Fruit fly (Drosophila melanogaster) whole organism, embryonic: Measurements from ENCODE around the gene CG3655.

ENCODE experiments used
- CG1024 ChIP-seq: fragments of 200-800 bp; sonication (Bioruptor generic); IDR thresholded peaks from 2 replicates; pipeline ENCODE4 v1.3.6; 2022; ENCODE audit warnings: missing biosample characterization, missing genetic modification characterization
- CG10274 ChIP-seq: fragments of 200-800 bp; sonication (Bioruptor generic); optimal IDR thresholded peaks from 3 replicates; lab custom pipeline; 2017; ENCODE audit warnings: missing biosample characterization, mild to moderate bottlenecking, missing genetic modification characterization
- CG10366 ChIP-seq: fragments of 200-800 bp; sonication (Bioruptor generic); IDR thresholded peaks from 2 replicates; pipeline ENCODE4 v1.3.6; 2022; ENCODE audit warnings: missing biosample characterization, missing genetic modification characterization
- CG11093 ChIP-seq: fragments of 200-800 bp; sonication (Bioruptor generic); IDR thresholded peaks from 3 replicates; pipeline ENCODE4 v1.3.6; 2022; ENCODE audit warnings: missing biosample characterization, missing genetic modification characterization
- CG12071 ChIP-seq: fragments of 200-800 bp; sonication (Bioruptor generic); optimal IDR thresholded peaks from 3 replicates; lab custom pipeline; 2018; ENCODE audit warnings: missing biosample characterization, mild to moderate bottlenecking, missing genetic modification characterization
- CG12236 ChIP-seq: fragments of 200-800 bp; sonication (Bioruptor generic); optimal IDR thresholded peaks from 2 replicates; lab custom pipeline; 2016; ENCODE audit warnings: missing biosample characterization, missing genetic modification characterization
- CG12659 ChIP-seq: fragments of 200-800 bp; sonication (Bioruptor generic); optimal IDR thresholded peaks from 3 replicates; lab custom pipeline; 2017; ENCODE audit warnings: mild to moderate bottlenecking, missing biosample characterization, missing genetic modification reagents, missing genetic modification characterization
- CG13624 ChIP-seq: fragments of 200-800 bp; sonication (Bioruptor generic); optimal IDR thresholded peaks from 2 replicates; lab custom pipeline; 2016; ENCODE audit warnings: missing biosample characterization, missing genetic modification characterization
- CG14710 ChIP-seq: fragments of 200-800 bp; sonication (Bioruptor generic); optimal IDR thresholded peaks from 3 replicates; lab custom pipeline; 2019; ENCODE audit warnings: missing biosample characterization, mild to moderate bottlenecking, missing genetic modification characterization, moderate library complexity
- CG14860 ChIP-seq: fragments of 200-800 bp; sonication (Bioruptor generic); IDR thresholded peaks from 3 replicates; pipeline ENCODE4 v1.3.6; 2022; ENCODE audit warnings: missing biosample characterization, missing genetic modification characterization; ENCODE audit not compliant: partially characterized antibody
- CG15696 ChIP-seq: fragments of 200-800 bp; sonication (Bioruptor generic); optimal IDR thresholded peaks from 2 replicates; lab custom pipeline; 2019; ENCODE audit warnings: missing biosample characterization, mild to moderate bottlenecking, missing genetic modification characterization, moderate library complexity
- CG1647 ChIP-seq: fragments of 200-800 bp; sonication (Bioruptor generic); optimal IDR thresholded peaks from 3 replicates; lab custom pipeline; 2016; ENCODE audit warnings: missing biosample characterization, missing genetic modification characterization
- CG16815 ChIP-seq: fragments of 200-800 bp; sonication (Bioruptor generic); optimal IDR thresholded peaks from 3 replicates; lab custom pipeline; 2017; ENCODE audit warnings: missing biosample characterization, mild to moderate bottlenecking, missing genetic modification characterization
- CG17912 ChIP-seq: fragments of 200-800 bp; sonication (Bioruptor generic); optimal IDR thresholded peaks from 2 replicates; lab custom pipeline; 2018; ENCODE audit warnings: missing biosample characterization, mild to moderate bottlenecking, missing genetic modification characterization
- CG18011 ChIP-seq: fragments of 200-800 bp; sonication (Bioruptor generic); optimal IDR thresholded peaks from 2 replicates; lab custom pipeline; 2017; ENCODE audit warnings: missing biosample characterization, missing genetic modification characterization, mild to moderate bottlenecking, moderate library complexity, missing genotype
- CG2202 ChIP-seq: fragments of 200-800 bp; sonication (Bioruptor generic); optimal IDR thresholded peaks from 2 replicates; lab custom pipeline; 2018; ENCODE audit warnings: missing biosample characterization, mild to moderate bottlenecking, missing genetic modification characterization
- CG3065 ChIP-seq: fragments of 200-800 bp; sonication (Bioruptor generic); optimal IDR thresholded peaks from 2 replicates; lab custom pipeline; 2016; ENCODE audit warnings: missing biosample characterization, missing genetic modification characterization
- CG31365 ChIP-seq: fragments of 200-800 bp; sonication (Bioruptor generic); optimal IDR thresholded peaks from 2 replicates; lab custom pipeline; 2018; ENCODE audit warnings: missing biosample characterization, mild to moderate bottlenecking, missing genetic modification characterization
- CG34376 ChIP-seq: fragments of 200-800 bp; sonication (Bioruptor generic); optimal IDR thresholded peaks from 2 replicates; lab custom pipeline; 2018; ENCODE audit warnings: missing biosample characterization, mild to moderate bottlenecking, missing genetic modification characterization
- CG34422 ChIP-seq: fragments of 200-800 bp; sonication (Bioruptor generic); IDR thresholded peaks from 3 replicates; pipeline ENCODE4 v1.3.6; 2022; ENCODE audit warnings: missing biosample characterization, missing genetic modification characterization
- CG4730 ChIP-seq: fragments of 200-800 bp; sonication (Bioruptor generic); IDR thresholded peaks from 2 replicates; pipeline ENCODE4 v1.3.6; 2022; ENCODE audit warnings: missing biosample characterization, missing genetic modification characterization
- CG6272 ChIP-seq: fragments of 200-800 bp; sonication (Bioruptor generic); IDR thresholded peaks from 2 replicates; pipeline ENCODE4 v1.3.6; 2022; ENCODE audit warnings: missing biosample characterization, missing genetic modification characterization
- CG6689 ChIP-seq: fragments of 200-800 bp; sonication (Bioruptor generic); IDR thresholded peaks from 2 replicates; pipeline ENCODE4 v1.3.6; 2022; ENCODE audit warnings: missing biosample characterization, missing genetic modification characterization
- CG6854 ChIP-seq: fragments of 200-800 bp; sonication (Bioruptor generic); optimal IDR thresholded peaks from 3 replicates; lab custom pipeline; 2017; ENCODE audit warnings: missing biosample characterization, mild to moderate bottlenecking, missing genetic modification characterization
- CG7786 ChIP-seq: fragments of 200-800 bp; sonication (Bioruptor generic); optimal IDR thresholded peaks from 2 replicates; lab custom pipeline; 2016; ENCODE audit warnings: missing biosample characterization, missing genetic modification characterization
- CG8359 ChIP-seq: fragments of 200-800 bp; sonication (Bioruptor generic); optimal IDR thresholded peaks from 2 replicates; lab custom pipeline; 2017; ENCODE audit warnings: missing biosample characterization, mild to moderate bottlenecking, missing genetic modification characterization, borderline replicate concordance
- CG9876 ChIP-seq: fragments of 200-800 bp; sonication (Bioruptor generic); optimal IDR thresholded peaks from 2 replicates; lab custom pipeline; 2016; ENCODE audit warnings: missing biosample characterization, missing genetic modification characterization
- D ChIP-seq, 2 experiments: fragments of 200-800 bp in 1 of 2; fragments of >200 bp in 1 of 2; sonication (Bioruptor generic) in 1 of 2; optimal IDR thresholded peaks; 2 replicates in 1 of 2; 3 replicates in 1 of 2; lab custom pipeline; 2017; ENCODE audit warnings: mild to moderate bottlenecking in 1 of 2, missing biosample characterization in 1 of 2, missing genetic modification characterization in 1 of 2, missing genetic modification reagents in 1 of 2
- Dek ChIP-seq: fragments of 200-800 bp; sonication (Bioruptor generic); optimal IDR thresholded peaks from 3 replicates; lab custom pipeline; 2019; ENCODE audit warnings: missing biosample characterization, mild to moderate bottlenecking, missing genetic modification characterization, moderate library complexity
- Hey ChIP-seq: fragments of 200-800 bp; sonication (Bioruptor generic); optimal IDR thresholded peaks from 3 replicates; lab custom pipeline; 2018; ENCODE audit warnings: missing biosample characterization, mild to moderate bottlenecking, missing genetic modification characterization
- MTF-1 ChIP-seq: fragments of 200-800 bp; sonication (Bioruptor generic); optimal IDR thresholded peaks from 2 replicates; lab custom pipeline; 2018; ENCODE audit warnings: missing biosample characterization, mild to moderate bottlenecking, missing genetic modification characterization, borderline replicate concordance
- Meics ChIP-seq: fragments of 200-800 bp; sonication (Bioruptor generic); optimal IDR thresholded peaks from 2 replicates; lab custom pipeline; 2017; ENCODE audit warnings: missing biosample characterization, mild to moderate bottlenecking, missing genetic modification characterization
- Sox102F ChIP-seq: fragments of 200-800 bp; sonication (Bioruptor generic); optimal IDR thresholded peaks from 2 replicates; lab custom pipeline; 2018; ENCODE audit warnings: missing biosample characterization, mild to moderate bottlenecking, missing genetic modification characterization, moderate library complexity
- Ssrp ChIP-seq: fragments of 200-800 bp; sonication (Bioruptor generic); optimal IDR thresholded peaks from 2 replicates; lab custom pipeline; 2018; ENCODE audit warnings: missing biosample characterization, mild to moderate bottlenecking, missing genetic modification characterization, moderate library complexity
- corto ChIP-seq: fragments of 200-800 bp; sonication (Bioruptor generic); optimal IDR thresholded peaks from 2 replicates; lab custom pipeline; 2016; ENCODE audit warnings: missing biosample characterization, mild to moderate bottlenecking, missing genetic modification characterization, moderate library complexity
- grn ChIP-seq: fragments of 200-800 bp; sonication (Bioruptor generic); optimal IDR thresholded peaks from 3 replicates; lab custom pipeline; 2017; ENCODE audit warnings: missing biosample characterization, missing genetic modification characterization
- jigr1 ChIP-seq: fragments of 200-800 bp; sonication (Bioruptor generic); IDR thresholded peaks from 3 replicates; pipeline ENCODE4 v1.3.6; 2022; ENCODE audit warnings: missing biosample characterization, missing genetic modification characterization
- knrl ChIP-seq: fragments of 200-800 bp; sonication (Bioruptor generic); IDR thresholded peaks from 3 replicates; pipeline ENCODE4 v1.3.6; 2022; ENCODE audit warnings: missing biosample characterization, missing genetic modification characterization; ENCODE audit not compliant: partially characterized antibody
- lola ChIP-seq, 3 experiments: fragments of >200 bp in 2 of 3; fragments of 200-800 bp in 1 of 3; sonication (Bioruptor generic) in 1 of 3; optimal IDR thresholded peaks; 2 replicates each; lab custom pipeline; 2017 to 2019; ENCODE audit warnings: missing biosample characterization in 3 of 3, missing genetic modification characterization in 3 of 3, mild to moderate bottlenecking in 1 of 3, moderate library complexity in 1 of 3
- nom ChIP-seq: fragments of 200-800 bp; sonication (Bioruptor generic); optimal IDR thresholded peaks from 2 replicates; lab custom pipeline; 2017; ENCODE audit warnings: missing biosample characterization, missing genetic modification characterization, mild to moderate bottlenecking, moderate library complexity, missing genetic modification reagents
- oc ChIP-seq: fragments of 200-800 bp; sonication (Bioruptor generic); optimal IDR thresholded peaks from 2 replicates; lab custom pipeline; 2018; ENCODE audit warnings: missing biosample characterization, mild to moderate bottlenecking, missing genetic modification characterization, moderate library complexity
- psq ChIP-seq: fragments of 200-800 bp; sonication (Bioruptor generic); optimal IDR thresholded peaks from 2 replicates; lab custom pipeline; 2017; ENCODE audit warnings: missing biosample characterization, missing genetic modification characterization
- ranshi ChIP-seq: fragments of 200-800 bp; sonication (Bioruptor generic); IDR thresholded peaks from 2 replicates; pipeline ENCODE4 v1.3.6; 2022; ENCODE audit warnings: missing biosample characterization, missing genetic modification characterization
- salm ChIP-seq: fragments of 200-800 bp; sonication (Bioruptor generic); optimal IDR thresholded peaks from 2 replicates; lab custom pipeline; 2018; ENCODE audit warnings: missing biosample characterization, mild to moderate bottlenecking, missing genetic modification characterization
- scrt ChIP-seq: fragments of 200-800 bp; sonication (Bioruptor generic); optimal IDR thresholded peaks from 2 replicates; lab custom pipeline; 2018; ENCODE audit warnings: missing biosample characterization, mild to moderate bottlenecking, missing genetic modification characterization, moderate library complexity
- shn ChIP-seq: fragments of 200-800 bp; sonication (Bioruptor generic); optimal IDR thresholded peaks from 3 replicates; lab custom pipeline; 2016; ENCODE audit warnings: missing biosample characterization, missing genetic modification characterization
- unc-4 ChIP-seq: fragments of 200-800 bp; sonication (Bioruptor generic); IDR thresholded peaks from 2 replicates; pipeline ENCODE4 v1.3.6; 2022; ENCODE audit warnings: missing biosample characterization, missing genetic modification characterization; ENCODE audit not compliant: partially characterized antibody
- usp ChIP-seq: fragments of >200 bp; optimal IDR thresholded peaks from 2 replicates; lab custom pipeline; 2017; ENCODE audit warnings: missing biosample characterization, missing genetic modification characterization

CG3655 gene

dm6 chrX:1052684-1053389, 81.9 kb downstream of the CG3655 start (continued):
- TF ChIP-seq CG16815: peak; percentile 17
- no peak for TF ChIP-seq psq
- TF ChIP-seq Ssrp: peak; percentile 37
- TF ChIP-seq MTF-1 (GFP tag; lab: Kevin White, UChicago): no peak
- TF ChIP-seq CG1024 (GFP tag; lab: Robert Waterston, UW): 0 out of 2 replicates have a peak, but pooled peaks have one; percentile 29
- no peak for TF ChIP-seq Hey (tag; lab: Kevin White, UChicago)
- no peak for TF ChIP-seq CG9876 (GFP tag; lab: Kevin White, UChicago)
- TF ChIP-seq CG8359: peak; percentile 26
- no peak for TF ChIP-seq CG18011 (GFP tag; lab: Kevin White, UChicago)
- no peak for TF ChIP-seq CG2202 (tag; lab: Kevin White, UChicago)
- no peak for TF ChIP-seq grn (GFP tag; lab: Kevin White, UChicago)
- peak; percentile 3 for TF ChIP-seq CG12659 (GFP tag; lab: Kevin White, UChicago)
- no peak for TF ChIP-seq CG11093 (GFP tag; lab: Robert Waterston, UW)
- TF ChIP-seq CG14710 (tag; lab: Kevin White, UChicago): peak; percentile 44
- TF ChIP-seq CG13624 (GFP tag; lab: Kevin White, UChicago): no peak
- TF ChIP-seq CG6272 (GFP tag; lab: Robert Waterston, UW): no peak
- TF ChIP-seq shn (GFP tag; lab: Kevin White, UChicago): no peak
- 0 out of 2 replicates have a peak, but pooled peaks have one; percentile 32 for TF ChIP-seq ranshi (GFP tag; lab: Robert Waterston, UW)
- TF ChIP-seq CG10274: no peak
- TF ChIP-seq CG31365 (tag; lab: Kevin White, UChicago): no peak
- TF ChIP-seq CG10366 (GFP tag; lab: Robert Waterston, UW): peak; percentile 14; the same call in 1 of the 2 replicates
- TF ChIP-seq Sox102F (GFP tag; lab: Kevin White, UChicago): peak; percentile 60
- no peak for TF ChIP-seq usp (GFP tag; lab: Kevin White, UChicago)
- no peak for TF ChIP-seq knrl (GFP tag; lab: Robert Waterston, UW)
- peak; percentile 15 for TF ChIP-seq oc
- no peak for TF ChIP-seq CG1647 (GFP tag; lab: Kevin White, UChicago)
- peak; percentile 16; the same call in 1 of the 2 replicates for TF ChIP-seq CG6689
- TF ChIP-seq CG14860 (GFP tag; lab: Robert Waterston, UW): no peak
- TF ChIP-seq CG17912 (GFP tag; lab: Kevin White, UChicago): no peak
- TF ChIP-seq CG12236 (GFP tag; lab: Kevin White, UChicago): no peak
- TF ChIP-seq CG34422: no peak
- no peak for TF ChIP-seq CG3065
- TF ChIP-seq CG4730 (GFP tag; lab: Robert Waterston, UW): no peak
- TF ChIP-seq corto (GFP tag; lab: Kevin White, UChicago): no peak
- TF ChIP-seq Meics (GFP tag; lab: Kevin White, UChicago): peak; percentile 2
- peak; percentile 35 for TF ChIP-seq CG12071 (GFP tag; lab: Kevin White, UChicago)
- TF ChIP-seq scrt: no peak
- peak; percentile 23 for TF ChIP-seq CG15696 (tag; lab: Kevin White, UChicago)
- TF ChIP-seq unc-4: no peak
- no peak for TF ChIP-seq jigr1 (GFP tag; lab: Robert Waterston, UW)
- no peak for TF ChIP-seq CG6854 (GFP tag; lab: Kevin White, UChicago)
- TF ChIP-seq D (optimal IDR thresholded peaks at IDR 0.05; lab: Kevin White, UChicago): no peak
- TF ChIP-seq D (GFP tag; optimal IDR thresholded peaks at IDR 0.05; lab: Kevin White, UChicago): peak; percentile 18
- TF ChIP-seq nom (GFP tag; lab: Kevin White, UChicago): peak; percentile 28
- TF ChIP-seq CG34376: no peak
- no peak for TF ChIP-seq Dek (tag; lab: Kevin White, UChicago)
- TF ChIP-seq salm (tag; lab: Kevin White, UChicago): no peak
- TF ChIP-seq lola (GFP tag; optimal IDR thresholded peaks at IDR 0.05; lab: Kevin White, UChicago): peak in 1 of 3 experiments; percentile 39
- TF ChIP-seq CG7786 (GFP tag; lab: Kevin White, UChicago): peak; percentile 8
